Fruit fly (Drosophila melanogaster) Kc167 (cell line): ENCODE measurements around the gene CG10663.

Experiments
- Myc ChIP-seq: fragments of >200 bp; optimal IDR thresholded peaks from 2 replicates; lab custom pipeline; 2017; ENCODE audit warnings: missing external identifiers
- Sin3A ChIP-seq: fragments of >200 bp; optimal IDR thresholded peaks from 2 replicates; lab custom pipeline; 2018; ENCODE audit warnings: missing external identifiers
- h ChIP-seq: fragments of >200 bp; optimal IDR thresholded peaks from 3 replicates; lab custom pipeline; 2018; ENCODE audit warnings: missing external identifiers
- insv ChIP-seq: fragments of >200 bp; optimal IDR thresholded peaks from 3 replicates; lab custom pipeline; 2018; ENCODE audit warnings: missing external identifiers
- psq ChIP-seq: fragments of >200 bp; optimal IDR thresholded peaks from 2 replicates; lab custom pipeline; 2017; ENCODE audit warnings: missing external identifiers
- ttk ChIP-seq: sonication (Bioruptor generic); optimal IDR thresholded peaks from 2 replicates; lab custom pipeline; 2017; ENCODE audit warnings: missing external identifiers

CG10663 gene

DNA sequence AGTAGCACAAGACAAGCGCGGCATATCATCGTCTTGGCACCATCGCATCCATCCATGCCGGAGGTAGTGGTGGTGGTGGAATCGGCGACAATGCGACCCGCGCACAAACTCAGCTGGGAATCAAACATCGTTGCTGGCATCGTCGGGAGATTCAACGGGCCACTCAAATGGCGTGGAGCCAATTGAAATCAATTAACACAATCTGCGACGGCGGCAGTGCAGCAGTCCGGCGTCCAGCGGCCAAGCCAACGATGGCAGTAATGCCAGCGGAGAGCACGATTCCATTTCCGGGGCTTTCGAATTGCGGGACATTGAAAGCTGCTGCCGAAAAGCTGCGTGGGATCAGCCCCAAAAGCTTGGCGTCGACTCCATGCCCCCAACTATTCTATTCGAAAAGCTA, 22.7 kb upstream of the CG10663 start, which contains the start of gene CG10654:
CG10654 (minus strand) TSS at position 270 of the 400 bp plus-strand sequence.
- TF ChIP-seq Myc: no peak
- no peak for TF ChIP-seq insv (lab: Kevin White, UChicago)
- no peak for TF ChIP-seq h (lab: Kevin White, UChicago)
- no peak for TF ChIP-seq psq
- no peak for TF ChIP-seq Sin3A (lab: Kevin White, UChicago)
- no peak for TF ChIP-seq ttk (lab: Kevin White, UChicago)

DNA sequence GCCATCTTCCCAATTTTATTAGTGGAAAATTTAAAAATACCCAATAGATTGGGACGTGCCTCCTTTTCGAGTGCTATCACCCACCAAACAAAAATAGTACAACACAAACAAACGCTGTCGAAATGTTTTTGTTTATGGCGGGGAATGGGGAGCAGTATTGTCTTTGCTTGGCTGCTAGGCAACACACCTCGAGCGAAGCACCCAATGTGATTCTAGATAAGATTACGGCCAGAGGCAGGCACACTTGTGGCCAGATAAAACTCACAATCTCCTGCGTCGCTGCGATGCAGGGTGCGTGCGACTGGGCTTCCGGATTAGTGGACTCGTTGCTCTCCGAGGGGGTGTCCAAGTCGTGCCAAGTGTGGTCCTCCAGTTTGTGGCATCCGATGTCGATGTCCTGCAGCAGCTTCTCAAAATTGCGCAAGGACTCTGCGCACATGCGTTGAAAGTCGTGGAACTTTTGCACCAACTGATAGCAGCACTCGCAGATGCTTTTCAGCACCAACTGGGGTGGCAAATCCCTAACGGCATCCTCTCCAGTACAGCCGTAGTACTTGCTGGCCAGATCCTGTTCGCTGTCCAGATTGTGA, 22.2 kb upstream of the CG10663 start:
- no peak for TF ChIP-seq ttk (lab: Kevin White, UChicago)
- no peak for TF ChIP-seq insv (lab: Kevin White, UChicago)

DNA sequence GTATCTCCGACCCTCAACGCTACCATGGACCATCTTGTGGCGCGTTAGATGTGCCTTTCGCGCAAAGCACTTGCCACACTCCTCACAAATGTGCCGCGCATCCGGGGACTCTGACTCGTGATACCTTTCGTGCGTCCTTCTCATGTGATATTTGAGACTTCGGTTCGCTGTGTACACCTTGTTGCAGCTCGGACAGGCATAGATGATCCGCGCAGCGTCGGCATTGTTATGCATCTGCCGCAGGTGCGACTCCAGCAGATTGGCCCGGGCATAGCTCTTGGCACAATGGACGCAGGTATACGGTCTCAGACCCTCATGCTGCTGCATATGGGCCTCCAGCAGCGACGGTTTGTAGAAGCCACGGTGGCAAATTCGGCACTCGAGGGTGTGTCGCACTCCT, 21.2 kb upstream of the CG10663 start:
- TF ChIP-seq psq (no peak), Sin3A (lab: Kevin White, UChicago) (no peak), h (lab: Kevin White, UChicago) (no peak), insv (lab: Kevin White, UChicago) (no peak), Myc (no peak), ttk (lab: Kevin White, UChicago) (no peak)

DNA sequence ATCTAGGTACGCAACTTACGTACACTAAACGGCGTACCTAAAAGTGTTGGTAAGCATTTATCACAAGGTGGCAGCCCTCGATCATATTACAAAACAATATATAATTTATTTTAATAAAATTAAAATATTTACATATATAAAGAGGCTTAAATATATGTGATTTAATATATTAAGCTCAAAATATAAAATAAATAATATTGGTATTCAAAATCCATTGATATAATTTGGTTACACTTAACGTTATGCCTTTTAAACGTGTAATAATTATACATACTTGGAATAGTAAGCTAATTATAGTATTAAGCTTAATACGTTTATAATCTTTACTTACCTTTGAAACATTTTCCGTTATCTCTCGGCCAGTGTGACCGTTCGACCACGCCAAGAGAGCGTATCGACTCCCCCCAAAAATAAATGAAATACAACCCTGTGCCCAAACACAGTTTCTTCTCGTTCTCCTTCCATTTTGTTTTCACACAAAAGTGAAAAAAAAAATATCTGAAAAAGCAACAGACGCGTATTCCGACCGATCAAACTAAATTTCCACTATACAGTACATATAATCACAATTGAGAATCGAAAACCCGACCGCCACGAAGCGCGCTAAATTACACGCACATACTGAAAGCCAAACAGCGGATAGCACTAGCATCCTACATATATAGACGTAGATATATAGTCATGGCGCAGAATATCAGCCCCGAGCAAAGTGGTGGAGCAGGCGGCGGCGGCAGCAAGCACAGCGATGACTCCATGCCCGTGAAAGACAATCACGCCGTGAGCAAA, 19.2 kb upstream of the CG10663 start, which contains the start of the genes CG10646 and vih:
CG10646 (minus strand) TSS at position 30 of the 786 bp plus-strand sequence.
vih (plus strand) TSS at position 428 of the 786 bp plus-strand sequence.
- TF ChIP-seq Sin3A (lab: Kevin White, UChicago) (no peak), insv (lab: Kevin White, UChicago) (no peak), psq (no peak), h (lab: Kevin White, UChicago) (no peak), Myc (no peak), ttk (lab: Kevin White, UChicago) (no peak)

DNA sequence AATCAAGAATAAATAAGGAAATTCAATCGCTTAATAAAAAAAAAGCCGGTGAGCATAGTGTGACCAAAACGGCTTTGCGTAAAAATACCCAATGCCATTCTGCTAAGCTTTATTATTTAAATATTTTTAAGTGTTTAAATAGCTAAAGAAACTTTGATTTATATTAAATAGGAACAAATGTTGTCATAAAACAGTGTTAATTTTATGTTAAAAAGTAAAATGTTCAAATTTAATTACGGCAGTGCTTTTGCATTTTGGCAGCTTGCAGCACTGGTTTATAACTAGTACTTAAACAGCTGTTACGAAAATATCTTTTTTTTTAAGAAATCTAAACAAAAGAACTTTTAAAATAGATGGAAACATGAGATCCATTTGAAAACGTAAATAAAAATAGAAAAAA, 16.4 kb upstream of the CG10663 start, which contains the start of the genes CG10638 and CG10681:
CG10638 (minus strand) TSS at position 63 of the 400 bp plus-strand sequence.
CG10681 (plus strand) TSS at position 265 of the 400 bp plus-strand sequence.
- no peak for TF ChIP-seq h (lab: Kevin White, UChicago)
- TF ChIP-seq psq: no peak
- TF ChIP-seq Myc: no peak
- no peak for TF ChIP-seq Sin3A (lab: Kevin White, UChicago)
- no peak for TF ChIP-seq ttk (lab: Kevin White, UChicago)
- TF ChIP-seq insv (lab: Kevin White, UChicago): no peak

DNA sequence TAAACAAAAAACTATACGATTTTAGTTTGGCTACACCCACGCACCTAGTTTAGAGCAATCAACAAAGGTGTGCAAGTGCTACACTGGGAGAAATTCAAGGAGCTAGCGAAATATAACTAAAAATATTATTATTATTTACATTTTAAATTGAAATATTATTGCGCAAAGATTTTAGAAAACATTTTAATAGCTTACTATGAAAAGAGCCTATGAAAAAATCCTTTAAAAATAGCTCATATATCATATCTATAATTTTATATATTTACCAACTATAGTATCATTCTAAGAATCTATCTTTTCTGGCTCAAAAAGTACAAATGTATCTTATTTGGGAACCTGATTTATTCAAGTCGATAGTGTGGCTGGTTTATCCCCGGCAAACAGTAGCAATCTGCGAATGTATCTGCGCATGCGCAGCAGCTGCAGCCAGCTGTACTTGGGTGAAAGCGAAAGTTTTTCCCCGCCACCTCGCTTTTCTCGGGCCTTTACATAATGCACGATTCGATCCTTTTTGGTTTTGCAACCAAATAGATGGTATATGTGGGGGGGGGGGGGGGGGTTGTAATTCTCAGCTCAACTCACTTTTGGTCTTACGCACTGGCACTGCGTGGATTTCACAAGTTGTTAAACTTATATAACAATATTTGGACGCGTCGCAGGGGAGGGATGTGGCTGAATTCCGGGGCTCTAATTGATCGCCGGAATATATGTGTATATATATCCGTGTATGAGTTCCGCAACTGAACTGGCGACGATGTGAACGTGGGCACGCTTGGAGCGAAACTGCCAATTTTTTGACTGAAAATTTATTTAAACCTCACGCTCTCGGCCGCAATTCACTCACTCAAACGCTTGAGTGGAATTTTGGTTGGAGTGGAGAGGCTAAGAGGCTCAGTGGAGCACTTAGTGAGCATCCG, 11.9 kb upstream of the CG10663 start, which contains the start of gene CG10657:
CG10657 (minus strand) TSS at position 789 of the 917 bp plus-strand sequence.
- TF ChIP-seq Myc (no peak), Sin3A (lab: Kevin White, UChicago) (no peak), insv (lab: Kevin White, UChicago) (no peak), psq (no peak), h (lab: Kevin White, UChicago) (no peak), ttk (lab: Kevin White, UChicago) (no peak)

DNA sequence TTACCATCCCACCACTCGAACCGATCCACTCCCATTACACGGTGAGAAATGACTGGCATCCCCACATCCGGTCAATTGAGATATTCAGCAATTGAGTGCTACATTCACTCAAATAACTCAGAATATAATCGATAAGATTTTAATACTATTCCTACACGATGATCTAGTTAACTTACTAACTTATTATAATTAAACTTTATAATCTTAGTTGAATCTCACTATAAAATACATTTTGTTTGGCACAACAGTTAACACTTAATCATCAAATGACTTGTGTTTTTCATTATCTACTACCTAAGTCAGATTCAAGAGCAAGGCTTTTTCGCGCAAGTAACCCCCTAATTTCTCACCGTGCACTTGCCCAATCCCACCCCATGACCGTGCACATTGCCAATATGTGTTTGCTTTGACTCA, 10.5 kb upstream of the CG10663 start:
- TF ChIP-seq ttk (lab: Kevin White, UChicago) (no peak), insv (lab: Kevin White, UChicago) (no peak), Sin3A (lab: Kevin White, UChicago) (no peak), Myc (no peak), h (lab: Kevin White, UChicago) (no peak), psq (no peak)

DNA sequence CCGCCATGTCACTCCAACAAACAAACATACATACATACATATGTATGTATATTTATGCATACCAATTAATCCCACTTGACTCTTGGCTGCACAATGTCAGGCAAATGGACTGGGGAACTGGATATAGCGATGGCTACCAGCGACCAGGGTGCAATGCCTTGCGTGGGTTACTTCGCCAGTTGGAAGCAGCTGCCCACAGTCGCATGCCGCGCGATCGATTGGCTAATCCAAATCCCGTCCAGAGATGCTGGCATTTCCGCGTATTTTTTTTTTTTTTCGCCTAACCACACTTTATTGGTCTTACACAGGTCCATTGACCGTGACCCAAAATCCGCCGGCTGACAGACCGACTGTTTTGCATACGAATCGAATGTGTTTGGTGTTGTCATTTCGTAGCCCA, 9.4 kb upstream of the CG10663 start:
- TF ChIP-seq psq (no peak), ttk (lab: Kevin White, UChicago) (no peak), insv (lab: Kevin White, UChicago) (no peak), Myc (no peak), h (lab: Kevin White, UChicago) (no peak), Sin3A (lab: Kevin White, UChicago) (no peak)

DNA sequence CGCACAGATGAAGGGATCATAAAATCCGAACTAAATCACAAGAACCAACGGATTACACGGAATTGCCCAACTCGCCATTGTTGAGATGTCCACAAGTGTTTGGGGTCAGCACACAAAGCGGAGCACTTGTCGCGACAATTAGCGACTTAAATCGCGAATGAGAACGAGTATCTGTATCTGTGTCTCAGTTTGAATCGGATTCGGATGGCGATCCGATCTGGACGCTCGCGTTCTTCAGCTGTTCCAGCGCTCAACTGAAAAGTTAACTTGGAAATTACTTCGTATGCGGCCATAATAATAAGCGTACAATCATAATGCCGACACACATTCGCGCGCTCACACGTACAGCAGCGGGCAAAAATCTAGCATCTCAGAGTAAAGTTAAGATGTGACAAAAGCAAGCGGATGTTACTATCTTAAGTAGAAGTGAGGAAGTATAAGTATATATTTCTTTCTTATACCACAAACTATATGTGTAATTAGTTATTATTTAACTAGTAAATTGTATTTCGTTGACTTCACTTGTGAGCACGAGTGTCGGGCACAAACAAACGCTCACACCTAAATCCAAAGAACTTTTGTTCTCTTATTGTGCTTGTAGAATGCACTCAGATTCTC, 5.7 kb upstream of the CG10663 start, which contains the start of gene CG10660:
CG10660 (minus strand) TSS at position 259 of the 618 bp plus-strand sequence.
- TF ChIP-seq h (lab: Kevin White, UChicago) (no peak), ttk (lab: Kevin White, UChicago) (no peak), psq (no peak), Myc (no peak), Sin3A (lab: Kevin White, UChicago) (no peak)

DNA sequence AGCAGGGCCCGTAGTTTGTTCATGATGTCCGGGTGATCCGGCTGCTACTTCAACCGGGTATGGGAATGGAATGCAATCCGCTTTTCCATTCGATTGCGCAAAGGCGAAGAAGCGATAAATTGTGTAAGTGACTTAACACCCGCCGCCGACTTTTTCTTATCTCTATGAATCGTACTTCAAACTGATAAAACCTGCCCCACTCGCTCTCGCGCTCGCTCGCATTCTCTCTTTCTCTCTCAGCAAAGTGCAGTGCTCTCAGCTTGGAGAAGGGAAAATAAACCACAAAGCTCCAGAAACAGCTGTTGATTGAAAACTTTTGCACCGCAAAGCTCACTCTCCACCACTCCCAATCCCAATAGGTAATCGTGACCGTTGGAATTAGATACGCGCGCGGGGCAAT, 5.1 kb upstream of the CG10663 start:
- TF ChIP-seq Myc: no peak
- no peak for TF ChIP-seq Sin3A (lab: Kevin White, UChicago)
- no peak for TF ChIP-seq ttk (lab: Kevin White, UChicago)
- no peak for TF ChIP-seq psq
- TF ChIP-seq h (lab: Kevin White, UChicago): no peak
- no peak for TF ChIP-seq insv (lab: Kevin White, UChicago)

DNA sequence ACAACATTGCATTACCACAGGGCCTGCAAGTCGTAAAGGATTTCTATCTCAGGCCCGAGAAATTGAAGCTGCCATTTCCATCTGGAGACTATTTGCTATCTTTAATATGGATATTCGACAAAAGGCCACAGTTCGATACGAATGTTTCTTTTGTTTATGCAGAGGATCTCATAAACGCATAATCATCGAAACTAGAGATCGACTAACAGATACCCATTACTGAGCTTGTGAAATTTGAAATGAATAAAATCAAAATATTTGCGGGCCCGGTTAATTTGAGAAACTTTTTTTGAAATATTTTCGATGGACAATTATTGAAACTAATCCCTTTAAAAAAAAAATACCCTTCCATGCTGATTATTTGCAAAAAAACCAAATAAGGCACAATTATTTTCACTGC, 1.3 kb upstream of the CG10663 start:
- no peak for TF ChIP-seq Myc
- no peak for TF ChIP-seq h (lab: Kevin White, UChicago)
- TF ChIP-seq psq: no peak
- no peak for TF ChIP-seq ttk (lab: Kevin White, UChicago)
- no peak for TF ChIP-seq insv (lab: Kevin White, UChicago)
- TF ChIP-seq Sin3A (lab: Kevin White, UChicago): no peak
